Worm (Caenorhabditis elegans) whole organism, late embryonic: Measurements from ENCODE around the gene adt-3.

Source experiments
- F13H6.1 ChIP-seq: sonication (generic microtip); optimal IDR thresholded peaks from 2 replicates; lab custom pipeline; 2016; ENCODE audit warnings: missing genetic modification characterization, missing compliant biosample characterization
- K09A11.1 ChIP-seq: sonication (generic microtip); optimal IDR thresholded peaks from 2 replicates; lab custom pipeline; 2017; ENCODE audit warnings: antibody characterized with exemption, mild to moderate bottlenecking, missing genetic modification characterization, missing compliant biosample characterization; ENCODE audit not compliant: insufficient read depth
- T23F11.4 ChIP-seq: fragments of 200-800 bp; sonication (Bioruptor generic); optimal IDR thresholded peaks from 2 replicates; lab custom pipeline; 2018; ENCODE audit warnings: mild to moderate bottlenecking, missing genetic modification characterization, missing compliant biosample characterization
- Y22D7AL.16 ChIP-seq: sonication (generic microtip); optimal IDR thresholded peaks from 2 replicates; lab custom pipeline; 2016; ENCODE audit warnings: missing genetic modification characterization, missing compliant biosample characterization
- ama-1 ChIP-seq: fragments of 150-350 bp; optimal IDR thresholded peaks from 2 replicates; lab custom pipeline; 2014
- ceh-14 ChIP-seq: sonication (generic microtip); optimal IDR thresholded peaks from 2 replicates; lab custom pipeline; 2016; ENCODE audit warnings: missing genotype, missing genetic modification characterization, missing compliant biosample characterization
- ceh-18 ChIP-seq: sonication (generic microtip); optimal IDR thresholded peaks from 2 replicates; lab custom pipeline; 2016; ENCODE audit warnings: missing genetic modification characterization, missing compliant biosample characterization
- ceh-19 ChIP-seq: fragments of 200-800 bp; sonication (Bioruptor generic); optimal IDR thresholded peaks from 2 replicates; lab custom pipeline; 2018; ENCODE audit warnings: mild to moderate bottlenecking, missing genetic modification characterization, missing compliant biosample characterization
- ceh-2 ChIP-seq: sonication (generic microtip); optimal IDR thresholded peaks from 2 replicates; lab custom pipeline; 2016; ENCODE audit warnings: missing genotype, missing genetic modification characterization, missing compliant biosample characterization
- ceh-22 ChIP-seq: sonication (generic microtip); optimal IDR thresholded peaks from 2 replicates; lab custom pipeline; 2017; ENCODE audit warnings: missing biosample characterization, missing genetic modification characterization
- ceh-24 ChIP-seq: sonication (generic microtip); optimal IDR thresholded peaks from 2 replicates; lab custom pipeline; 2016; ENCODE audit warnings: mild to moderate bottlenecking, missing genetic modification characterization, missing compliant biosample characterization
- ceh-31 ChIP-seq: sonication (generic microtip); optimal IDR thresholded peaks from 2 replicates; lab custom pipeline; 2016; ENCODE audit warnings: missing genetic modification characterization, missing compliant biosample characterization
- ceh-34 ChIP-seq: sonication (generic microtip); optimal IDR thresholded peaks from 2 replicates; lab custom pipeline; 2016; ENCODE audit warnings: mild to moderate bottlenecking, missing genetic modification characterization, missing compliant biosample characterization
- ceh-45 ChIP-seq: fragments of 200-800 bp; sonication (Bioruptor generic); IDR thresholded peaks from 2 replicates; pipeline ENCODE4 v1.3.6; 2022; ENCODE audit warnings: missing genetic modification reagents, missing genetic modification characterization, missing compliant biosample characterization
- ceh-48 ChIP-seq: sonication (generic microtip); optimal IDR thresholded peaks from 2 replicates; lab custom pipeline; 2016; ENCODE audit warnings: missing genetic modification characterization, inconsistent platforms, missing compliant biosample characterization
- ceh-6 ChIP-seq: fragments of 200-800 bp; sonication (Bioruptor generic); optimal IDR thresholded peaks from 2 replicates; lab custom pipeline; 2018; ENCODE audit warnings: mild to moderate bottlenecking, missing genetic modification characterization, missing compliant biosample characterization
- che-1 ChIP-seq: sonication (generic microtip); optimal IDR thresholded peaks from 2 replicates; lab custom pipeline; 2016; ENCODE audit warnings: mild to moderate bottlenecking, missing genetic modification characterization, missing compliant biosample characterization
- dmd-4 ChIP-seq: sonication (generic microtip); optimal IDR thresholded peaks from 2 replicates; lab custom pipeline; 2016; ENCODE audit warnings: borderline replicate concordance, missing genetic modification characterization, missing compliant biosample characterization
- ets-4 ChIP-seq: sonication (generic microtip); optimal IDR thresholded peaks from 2 replicates; lab custom pipeline; 2016; ENCODE audit warnings: missing genetic modification characterization, missing compliant biosample characterization
- eyg-1 ChIP-seq: sonication (generic microtip); optimal IDR thresholded peaks from 2 replicates; lab custom pipeline; 2016; ENCODE audit warnings: missing genotype, missing genetic modification characterization, missing compliant biosample characterization
- fax-1 ChIP-seq: sonication (generic microtip); optimal IDR thresholded peaks from 2 replicates; lab custom pipeline; 2016; ENCODE audit warnings: missing genotype, missing genetic modification characterization, missing compliant biosample characterization
- fkh-10 ChIP-seq: fragments of 150-350 bp; optimal IDR thresholded peaks from 2 replicates; lab custom pipeline; 2014; ENCODE audit warnings: missing biosample characterization, missing genetic modification reagents, missing genetic modification characterization
- fkh-6 ChIP-seq: sonication (generic microtip); optimal IDR thresholded peaks from 2 replicates; lab custom pipeline; 2016; ENCODE audit warnings: missing genetic modification characterization, missing compliant biosample characterization
- hlh-13 ChIP-seq: fragments of 200-800 bp; sonication (Bioruptor generic); optimal IDR thresholded peaks from 2 replicates; lab custom pipeline; 2018; ENCODE audit warnings: mild to moderate bottlenecking, missing genetic modification characterization, missing compliant biosample characterization
- hlh-8 ChIP-seq: sonication (generic microtip); optimal IDR thresholded peaks from 2 replicates; lab custom pipeline; 2016; ENCODE audit warnings: missing genotype, missing genetic modification characterization, missing compliant biosample characterization
- lin-11 ChIP-seq: fragments of 200-800 bp; sonication (Bioruptor generic); optimal IDR thresholded peaks from 2 replicates; lab custom pipeline; 2018; ENCODE audit warnings: mild to moderate bottlenecking, missing genetic modification characterization, missing compliant biosample characterization
- madf-2 ChIP-seq: sonication (generic microtip); optimal IDR thresholded peaks from 2 replicates; lab custom pipeline; 2017; ENCODE audit warnings: missing genetic modification characterization, missing compliant biosample characterization
- mec-3 ChIP-seq: sonication (generic microtip); optimal IDR thresholded peaks from 2 replicates; lab custom pipeline; 2016; ENCODE audit warnings: borderline replicate concordance, missing genetic modification characterization, missing compliant biosample characterization
- nfya-1 ChIP-seq: sonication (generic microtip); optimal IDR thresholded peaks from 2 replicates; lab custom pipeline; 2017; ENCODE audit warnings: missing genetic modification characterization, mild to moderate bottlenecking, missing compliant biosample characterization, antibody characterized with exemption, moderate library complexity
- nhr-11 ChIP-seq: fragments of 150-350 bp; optimal IDR thresholded peaks from 2 replicates; lab custom pipeline; 2014; ENCODE audit warnings: missing biosample characterization, missing genetic modification characterization
- nhr-232 ChIP-seq: sonication (generic microtip); optimal IDR thresholded peaks from 2 replicates; lab custom pipeline; 2016; ENCODE audit warnings: missing genetic modification characterization, missing compliant biosample characterization
- npax-4 ChIP-seq: sonication (generic microtip); optimal IDR thresholded peaks from 2 replicates; lab custom pipeline; 2016; ENCODE audit warnings: missing genetic modification characterization, missing compliant biosample characterization
- odd-2 ChIP-seq: sonication (generic microtip); optimal IDR thresholded peaks from 2 replicates; lab custom pipeline; 2017; ENCODE audit warnings: antibody characterized with exemption, mild to moderate bottlenecking, missing genetic modification characterization, missing compliant biosample characterization
- pag-3 ChIP-seq: sonication (generic microtip); optimal IDR thresholded peaks from 2 replicates; lab custom pipeline; 2016; ENCODE audit warnings: missing compliant biosample characterization, missing genetic modification characterization, borderline replicate concordance
- pax-1 ChIP-seq: fragments of 150-350 bp; optimal IDR thresholded peaks from 2 replicates; lab custom pipeline; 2014; ENCODE audit warnings: missing biosample characterization, missing genetic modification characterization
- pha-2 ChIP-seq: sonication (generic microtip); optimal IDR thresholded peaks from 2 replicates; lab custom pipeline; 2017; ENCODE audit warnings: mild to moderate bottlenecking, missing genetic modification characterization, missing compliant biosample characterization
- pha-4 ChIP-seq: fragments of 150-350 bp; optimal IDR thresholded peaks from 2 replicates; lab custom pipeline; 2018; ENCODE audit warnings: missing biosample characterization, missing genetic modification reagents, missing genetic modification characterization
- pqm-1 ChIP-seq: sonication (generic microtip); optimal IDR thresholded peaks from 2 replicates; lab custom pipeline; 2016; ENCODE audit warnings: missing genetic modification characterization, missing compliant biosample characterization
- ref-2 ChIP-seq: sonication (generic microtip); optimal IDR thresholded peaks from 2 replicates; lab custom pipeline; 2016; ENCODE audit warnings: missing genetic modification characterization, missing compliant biosample characterization
- rnt-1 ChIP-seq: sonication (generic microtip); optimal IDR thresholded peaks from 2 replicates; lab custom pipeline; 2016; ENCODE audit warnings: missing genetic modification characterization, missing compliant biosample characterization
- sdc-2 ChIP-seq: sonication (generic microtip); optimal IDR thresholded peaks from 2 replicates; lab custom pipeline; 2016; ENCODE audit warnings: missing genotype, missing genetic modification characterization, missing compliant biosample characterization
- tbx-2 ChIP-seq: sonication (generic microtip); optimal IDR thresholded peaks from 2 replicates; lab custom pipeline; 2016; ENCODE audit warnings: missing genetic modification characterization, missing compliant biosample characterization
- unc-42 ChIP-seq: sonication (generic microtip); optimal IDR thresholded peaks from 2 replicates; lab custom pipeline; 2016; ENCODE audit warnings: missing genotype, missing genetic modification characterization, missing compliant biosample characterization
- unc-55 ChIP-seq: sonication (generic microtip); optimal IDR thresholded peaks from 2 replicates; lab custom pipeline; 2017; ENCODE audit warnings: missing biosample characterization, missing genetic modification reagents, missing genetic modification characterization
- zip-5 ChIP-seq: sonication (generic microtip); optimal IDR thresholded peaks from 2 replicates; lab custom pipeline; 2016; ENCODE audit warnings: missing genetic modification characterization, missing compliant biosample characterization
- ztf-16 ChIP-seq: sonication (generic microtip); optimal IDR thresholded peaks from 2 replicates; lab custom pipeline; 2017; ENCODE audit warnings: missing genetic modification characterization, missing compliant biosample characterization

adt-3 gene

DNA sequence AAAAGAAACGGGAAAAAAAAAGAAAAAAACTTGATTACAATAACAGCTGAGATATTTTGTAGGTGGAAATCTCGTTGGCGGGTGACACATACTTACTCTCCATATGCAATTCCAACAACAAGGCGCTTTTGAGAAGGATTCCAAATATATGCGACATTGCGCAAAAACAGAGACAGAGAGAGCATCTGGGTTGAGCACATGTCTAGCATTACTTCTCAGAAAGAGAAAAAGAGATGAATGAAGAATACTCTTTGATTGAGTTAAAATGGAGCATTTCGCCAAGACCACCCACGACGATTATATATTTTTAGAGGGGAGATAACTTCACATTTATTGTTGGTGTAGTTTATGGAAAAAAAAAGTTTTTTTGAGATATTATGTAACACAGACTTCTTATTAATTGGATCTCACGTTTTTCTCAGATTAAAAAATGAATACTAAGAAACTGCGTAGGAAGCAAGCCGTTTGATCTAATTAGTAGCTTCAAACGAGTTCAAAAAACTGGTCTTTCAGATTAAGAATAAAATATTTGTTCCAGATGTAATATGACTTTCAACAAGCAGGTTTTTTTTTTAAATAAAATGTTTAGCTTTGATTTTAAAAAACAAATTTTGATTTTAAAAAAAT is 13.6 kb downstream of the adt-3 start:
- TF ChIP-seq unc-42 (peak; percentile 38), fkh-6 (tag; lab: Kevin White, UChicago) (no peak)

DNA sequence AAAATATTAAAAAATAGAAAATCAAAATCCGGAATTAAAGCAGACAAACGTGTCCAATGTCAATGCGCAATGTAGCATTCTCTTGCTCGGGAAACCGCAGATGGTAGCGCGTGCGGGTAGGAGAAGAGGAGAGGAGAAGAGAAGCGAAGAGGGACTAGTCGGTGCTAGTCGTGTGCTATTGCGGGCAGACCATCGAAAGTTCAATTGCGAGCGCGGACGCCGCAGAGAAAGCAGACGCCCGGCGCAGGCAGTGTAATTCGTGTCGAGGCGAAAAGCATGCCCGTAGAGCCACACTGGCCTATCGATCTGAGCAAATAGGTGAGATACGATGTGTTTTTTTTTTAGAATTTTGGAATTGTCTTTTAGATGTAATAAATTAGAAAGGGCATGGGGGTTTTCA is 14.2 kb downstream of the adt-3 start:
- TF ChIP-seq hlh-13 (GFP tag; lab: Kevin White, UChicago), result no peak
- TF ChIP-seq ceh-24, result no peak
- TF ChIP-seq pha-2 (tag; lab: Kevin White, UChicago), result peak; percentile 49
- TF ChIP-seq F13H6.1 (tag; lab: Kevin White, UChicago), result peak; percentile 40
- TF ChIP-seq ceh-14 (tag; lab: Kevin White, UChicago), result no peak
- no peak for TF ChIP-seq hlh-8 (tag; lab: Kevin White, UChicago)
- no peak for TF ChIP-seq lin-11
- TF ChIP-seq Y22D7AL.16 (tag; lab: Kevin White, UChicago), result no peak
- peak; percentile 16 for TF ChIP-seq ceh-2
- no peak for TF ChIP-seq npax-4 (tag; lab: Kevin White, UChicago)
- no peak for TF ChIP-seq mec-3 (tag; lab: Kevin White, UChicago)
- no peak for TF ChIP-seq pax-1 (tag; lab: Kevin White, UChicago)
- no peak for TF ChIP-seq che-1 (tag; lab: Kevin White, UChicago)
- no peak for TF ChIP-seq nhr-232 (tag; lab: Kevin White, UChicago)
- peak; percentile 42 for TF ChIP-seq unc-42
- TF ChIP-seq ama-1 (lab: Kevin White, UChicago), result no peak
- TF ChIP-seq eyg-1 (tag; lab: Kevin White, UChicago), result no peak
- no peak for TF ChIP-seq odd-2 (tag; lab: Kevin White, UChicago)
- no peak for TF ChIP-seq pqm-1 (tag; lab: Kevin White, UChicago)
- TF ChIP-seq K09A11.1, result no peak
- TF ChIP-seq rnt-1, result peak; percentile 50
- TF ChIP-seq ceh-19 (GFP tag; lab: Kevin White, UChicago), result no peak
- peak; percentile 60 for TF ChIP-seq ceh-48 (tag; lab: Kevin White, UChicago)
- TF ChIP-seq T23F11.4 (GFP tag; lab: Kevin White, UChicago), result no peak
- peak; percentile 66 for TF ChIP-seq tbx-2 (tag; lab: Kevin White, UChicago)
- no peak for TF ChIP-seq ceh-22 (tag; lab: Kevin White, UChicago)
- no peak for TF ChIP-seq madf-2
- TF ChIP-seq unc-55 (GFP tag; lab: Kevin White, UChicago), result peak; percentile 23
- TF ChIP-seq sdc-2, result no peak
- TF ChIP-seq nhr-11 (tag; lab: Kevin White, UChicago), result no peak
- TF ChIP-seq ceh-18 (tag; lab: Kevin White, UChicago), result peak; percentile 63
- no peak for TF ChIP-seq fkh-10 (GFP tag; lab: Kevin White, UChicago)
- no peak for TF ChIP-seq dmd-4 (tag; lab: Kevin White, UChicago)
- peak; percentile 48 for TF ChIP-seq ceh-31
- no peak for TF ChIP-seq zip-5
- no peak for TF ChIP-seq ceh-6
- TF ChIP-seq ref-2 (tag; lab: Kevin White, UChicago), result no peak
- TF ChIP-seq pha-4 (tag; lab: Kevin White, UChicago), result no peak
- no peak for TF ChIP-seq ceh-45 (GFP tag; lab: Robert Waterston, UW)
- peak; percentile 57 for TF ChIP-seq nfya-1 (tag; lab: Kevin White, UChicago)
- TF ChIP-seq fax-1 (tag; lab: Kevin White, UChicago), result no peak
- TF ChIP-seq ztf-16 (tag; lab: Kevin White, UChicago), result no peak
- peak; percentile 55 for TF ChIP-seq ceh-34 (tag; lab: Kevin White, UChicago)
- TF ChIP-seq ets-4, result no peak
- no peak for TF ChIP-seq pag-3 (tag; lab: Kevin White, UChicago)
- TF ChIP-seq, all 69 proteins: peak for 12
